Worm (Caenorhabditis elegans) whole organism, young adult: Measurements from ENCODE around the gene C16A3.6.

Experiments
- Y56A3A.18 ChIP-seq: fragments of 200-800 bp; sonication (Bioruptor generic); IDR thresholded peaks from 2 replicates; pipeline ENCODE4 v1.3.6; 2022; ENCODE audit warnings: missing genetic modification reagents, missing genetic modification characterization, missing compliant biosample characterization
- hlh-12 ChIP-seq: sonication (generic microtip); optimal IDR thresholded peaks from 2 replicates; lab custom pipeline; 2016; ENCODE audit warnings: missing genetic modification characterization, missing compliant biosample characterization
- hrde-1 ChIP-seq: sonication (generic microtip); optimal IDR thresholded peaks from 2 replicates; lab custom pipeline; 2016; ENCODE audit warnings: missing genetic modification characterization, mild to moderate bottlenecking, missing compliant biosample characterization, moderate library complexity, missing genotype, missing genetic modification reagents, borderline replicate concordance
- lsy-27 ChIP-seq: sonication (generic microtip); optimal IDR thresholded peaks from 2 replicates; lab custom pipeline; 2017; ENCODE audit warnings: missing genetic modification characterization, mild to moderate bottlenecking, missing compliant biosample characterization, antibody characterized with exemption, missing genotype, borderline replicate concordance; ENCODE audit not compliant: insufficient read depth
- snpc-1.3 ChIP-seq: sonication (generic microtip); optimal IDR thresholded peaks from 2 replicates; lab custom pipeline; 2017; ENCODE audit warnings: missing genetic modification characterization, mild to moderate bottlenecking, missing compliant biosample characterization, antibody characterized with exemption, moderate library complexity, missing genotype, missing genetic modification reagents; ENCODE audit not compliant: insufficient read depth
- tbx-9 ChIP-seq: sonication (generic microtip); optimal IDR thresholded peaks from 2 replicates; lab custom pipeline; 2016; ENCODE audit warnings: borderline replicate concordance, missing genetic modification characterization, inconsistent platforms, missing compliant biosample characterization

DNA sequence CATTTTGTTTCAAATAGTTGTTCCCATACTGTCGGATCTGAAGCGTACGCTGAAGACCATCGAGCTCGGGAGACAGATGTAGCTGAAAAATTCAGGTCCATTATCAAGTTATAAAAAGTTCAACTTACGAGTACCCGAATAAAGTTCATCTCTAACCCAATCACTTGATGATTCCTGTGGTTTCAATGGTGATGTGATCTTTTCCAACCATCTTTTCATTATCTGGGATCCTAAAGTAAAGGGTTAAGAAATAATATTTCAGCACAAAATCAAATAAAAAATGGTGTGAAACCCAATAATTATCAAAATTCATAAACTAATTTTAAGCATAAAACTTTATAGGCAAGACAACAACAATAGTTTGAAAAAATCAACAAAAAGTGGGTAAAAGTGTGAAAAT lies 48.2 kb downstream of the C16A3.6 start, which contains the start of gene C05D11.8:
- no peak for TF ChIP-seq Y56A3A.18 (GFP tag; lab: Robert Waterston, UW)
- TF ChIP-seq lsy-27: no peak
- no peak for TF ChIP-seq hlh-12 (tag; lab: Kevin White, UChicago)
- TF ChIP-seq hrde-1: no peak
- no peak for TF ChIP-seq tbx-9 (tag; lab: Kevin White, UChicago)
- TF ChIP-seq snpc-1.3 (tag; lab: Kevin White, UChicago): no peak
